Worm (Caenorhabditis elegans) whole organism, L4 larva: ENCODE data around the gene scly-1.

Source experiments
- D1046.2 ChIP-seq: fragments of 200-800 bp; sonication (Bioruptor generic); IDR thresholded peaks from 2 replicates; pipeline ENCODE4 v1.3.6; 2022; ENCODE audit warnings: missing genetic modification characterization, missing compliant biosample characterization
- F10B5.3 ChIP-seq: sonication (generic microtip); optimal IDR thresholded peaks from 2 replicates; lab custom pipeline; 2016; ENCODE audit warnings: mild to moderate bottlenecking, missing genetic modification characterization, missing compliant biosample characterization
- F49E8.2 ChIP-seq: sonication (generic microtip); optimal IDR thresholded peaks from 2 replicates; lab custom pipeline; 2016; ENCODE audit warnings: missing compliant biosample characterization, mild to moderate bottlenecking, missing genetic modification characterization, borderline replicate concordance
- T20F7.1 ChIP-seq: fragments of 200-800 bp; sonication (Bioruptor generic); optimal IDR thresholded peaks from 2 replicates; lab custom pipeline; 2018; ENCODE audit warnings: mild to moderate bottlenecking, missing genetic modification characterization, missing compliant biosample characterization
- T26A8.4 ChIP-seq: fragments of 200-800 bp; sonication (Bioruptor generic); IDR thresholded peaks from 2 replicates; pipeline ENCODE4 v1.3.6; 2022; ENCODE audit warnings: missing genetic modification characterization, missing compliant biosample characterization
- Y48G9A.11 ChIP-seq: fragments of 200-800 bp; sonication (Bioruptor generic); IDR thresholded peaks from 2 replicates; pipeline ENCODE4 v1.3.6; 2022; ENCODE audit warnings: missing genetic modification reagents, missing genetic modification characterization, missing compliant biosample characterization
- Y75B8A.6 ChIP-seq: fragments of 200-800 bp; sonication (Bioruptor generic); IDR thresholded peaks from 2 replicates; pipeline ENCODE4 v1.3.6; 2022; ENCODE audit warnings: missing genetic modification reagents, missing genetic modification characterization, missing compliant biosample characterization
- arid-1 ChIP-seq: fragments of 200-800 bp; sonication (Bioruptor generic); conservative IDR thresholded peaks from 2 replicates; pipeline ENCODE4 v1.3.6; 2022; ENCODE audit warnings: missing genetic modification reagents, missing genetic modification characterization, missing compliant biosample characterization
- attf-4 ChIP-seq: sonication (generic microtip); optimal IDR thresholded peaks from 3 replicates; lab custom pipeline; 2017; ENCODE audit warnings: missing biosample characterization, missing genetic modification characterization
- ceh-20 ChIP-seq: fragments of 200-800 bp; sonication (Bioruptor generic); IDR thresholded peaks from 2 replicates; pipeline ENCODE4 v1.3.6; 2022; ENCODE audit warnings: missing genetic modification reagents, missing genetic modification characterization, missing compliant biosample characterization
- ceh-44 ChIP-seq: fragments of 200-800 bp; sonication (Bioruptor generic); IDR thresholded peaks from 2 replicates; pipeline ENCODE4 v1.3.6; 2022; ENCODE audit warnings: missing genetic modification reagents, missing genetic modification characterization, missing compliant biosample characterization
- ceh-62 ChIP-seq: sonication (generic microtip); optimal IDR thresholded peaks from 2 replicates; lab custom pipeline; 2017; ENCODE audit warnings: missing biosample characterization, missing genetic modification characterization
- ctbp-1 ChIP-seq: fragments of 200-800 bp; sonication (Bioruptor generic); IDR thresholded peaks from 2 replicates; pipeline ENCODE4 v1.3.6; 2022; ENCODE audit warnings: missing genetic modification reagents, missing genetic modification characterization, missing compliant biosample characterization
- daf-16 ChIP-seq, 3 experiments: sonication (generic microtip); optimal IDR thresholded peaks; 2 replicates each; lab custom pipeline; 2016 to 2017; ENCODE audit warnings: missing genetic modification characterization in 3 of 3, missing genetic modification reagents in 3 of 3, mild to moderate bottlenecking in 2 of 3, missing compliant biosample characterization in 2 of 3, missing biosample characterization in 1 of 3, moderate library complexity in 1 of 3
- daf-19 ChIP-seq: fragments of 200-800 bp; sonication (Bioruptor generic); conservative IDR thresholded peaks from 2 replicates; pipeline ENCODE4 v1.3.6; 2022; ENCODE audit warnings: missing genetic modification characterization, missing compliant biosample characterization
- daf-8 ChIP-seq: fragments of 200-800 bp; sonication (Bioruptor generic); IDR thresholded peaks from 2 replicates; pipeline ENCODE4 v1.3.6; 2022; ENCODE audit warnings: missing genetic modification characterization, missing compliant biosample characterization
- dmd-6 ChIP-seq: fragments of 200-800 bp; sonication (Bioruptor generic); IDR thresholded peaks from 2 replicates; pipeline ENCODE4 v1.3.6; 2022; ENCODE audit warnings: missing genetic modification reagents, missing genetic modification characterization, missing compliant biosample characterization
- dmd-8 ChIP-seq: fragments of 200-800 bp; sonication (Bioruptor generic); IDR thresholded peaks from 2 replicates; pipeline ENCODE4 v1.3.6; 2022; ENCODE audit warnings: missing genetic modification characterization, missing compliant biosample characterization
- dmd-9 ChIP-seq: fragments of 200-800 bp; sonication (Bioruptor generic); IDR thresholded peaks from 2 replicates; pipeline ENCODE4 v1.3.6; 2022; ENCODE audit warnings: missing genetic modification reagents, missing genetic modification characterization, missing compliant biosample characterization
- dpl-1 ChIP-seq: fragments of 150-350 bp; optimal IDR thresholded peaks from 2 replicates; lab custom pipeline; 2014; ENCODE audit warnings: missing biosample characterization, missing genetic modification reagents, missing genetic modification characterization
- fkh-10 ChIP-seq: fragments of 150-350 bp; optimal IDR thresholded peaks from 2 replicates; lab custom pipeline; 2014; ENCODE audit warnings: missing biosample characterization, missing genetic modification reagents, missing genetic modification characterization
- hlh-11 ChIP-seq: fragments of 200-800 bp; sonication (Bioruptor generic); optimal IDR thresholded peaks from 2 replicates; lab custom pipeline; 2018; ENCODE audit warnings: mild to moderate bottlenecking, missing genetic modification characterization, missing compliant biosample characterization
- hmg-1.1 ChIP-seq: fragments of 200-800 bp; sonication (Bioruptor generic); IDR thresholded peaks from 2 replicates; pipeline ENCODE4 v1.3.6; 2022; ENCODE audit warnings: missing genetic modification reagents, missing genetic modification characterization, missing compliant biosample characterization
- jun-1 ChIP-seq: fragments of 150-350 bp; optimal IDR thresholded peaks from 2 replicates; lab custom pipeline; 2014; ENCODE audit warnings: missing biosample characterization, missing genetic modification reagents, missing genetic modification characterization
- lim-7 ChIP-seq: fragments of 200-800 bp; sonication (Bioruptor generic); IDR thresholded peaks from 2 replicates; pipeline ENCODE4 v1.3.6; 2022; ENCODE audit warnings: missing genetic modification characterization, missing compliant biosample characterization
- lin-1 ChIP-seq: fragments of 200-800 bp; sonication (Bioruptor generic); IDR thresholded peaks from 2 replicates; pipeline ENCODE4 v1.3.6; 2022; ENCODE audit warnings: missing genetic modification reagents, missing genetic modification characterization, missing compliant biosample characterization
- lin-13 ChIP-seq: fragments of 150-350 bp; optimal IDR thresholded peaks from 2 replicates; lab custom pipeline; 2014; ENCODE audit warnings: missing biosample characterization, missing genetic modification reagents, missing genetic modification characterization
- lin-38 ChIP-seq: fragments of 200-800 bp; sonication (Bioruptor generic); IDR thresholded peaks from 2 replicates; pipeline ENCODE4 v1.3.6; 2022; ENCODE audit warnings: missing genetic modification reagents, missing genetic modification characterization, missing compliant biosample characterization
- lin-39 ChIP-seq: fragments of 150-350 bp; optimal IDR thresholded peaks from 2 replicates; lab custom pipeline; 2014; ENCODE audit warnings: missing biosample characterization, missing genetic modification reagents, missing genetic modification characterization
- lsy-2 ChIP-seq, 2 experiments: fragments of 150-350 bp in 1 of 2; sonication (generic microtip) in 1 of 2; optimal IDR thresholded peaks; 2 replicates each; lab custom pipeline; 2014 to 2017; ENCODE audit warnings: missing biosample characterization in 2 of 2, missing genetic modification characterization in 2 of 2
- mep-1 ChIP-seq: fragments of 150-350 bp; sonication (generic microtip); optimal IDR thresholded peaks from 3 replicates; lab custom pipeline; 2014; ENCODE audit warnings: missing biosample characterization, missing genetic modification characterization
- mes-2 ChIP-seq: sonication (generic microtip); optimal IDR thresholded peaks from 2 replicates; lab custom pipeline; 2016; ENCODE audit warnings: missing genotype, mild to moderate bottlenecking, missing genetic modification characterization, missing compliant biosample characterization; ENCODE audit not compliant: poor library complexity, severe bottlenecking
- mxl-2 ChIP-seq: fragments of 200-800 bp; sonication (Bioruptor generic); conservative IDR thresholded peaks from 2 replicates; pipeline ENCODE4 v1.3.6; 2022; ENCODE audit warnings: missing genetic modification reagents, missing genetic modification characterization, missing compliant biosample characterization
- nhr-11 ChIP-seq: fragments of 150-350 bp; optimal IDR thresholded peaks from 2 replicates; lab custom pipeline; 2014; ENCODE audit warnings: missing biosample characterization, missing genetic modification characterization
- nhr-237 ChIP-seq: sonication (generic microtip); optimal IDR thresholded peaks from 2 replicates; lab custom pipeline; 2017; ENCODE audit warnings: missing biosample characterization, missing genetic modification characterization
- nhr-42 ChIP-seq: fragments of 200-800 bp; sonication (Bioruptor generic); IDR thresholded peaks from 2 replicates; pipeline ENCODE4 v1.3.6; 2022; ENCODE audit warnings: missing genetic modification characterization, missing compliant biosample characterization
- nhr-6 ChIP-seq: fragments of 150-350 bp; optimal IDR thresholded peaks from 2 replicates; lab custom pipeline; 2014; ENCODE audit warnings: missing biosample characterization, missing genetic modification characterization
- nhr-76 ChIP-seq: fragments of 150-350 bp; optimal IDR thresholded peaks from 2 replicates; lab custom pipeline; 2014; ENCODE audit warnings: missing biosample characterization, missing genetic modification characterization
- php-3 ChIP-seq: fragments of 200-800 bp; sonication (Bioruptor generic); IDR thresholded peaks from 2 replicates; pipeline ENCODE4 v1.3.6; 2022; ENCODE audit warnings: missing genetic modification reagents, missing genetic modification characterization, missing compliant biosample characterization
- rbr-2 ChIP-seq: sonication (generic microtip); optimal IDR thresholded peaks from 2 replicates; lab custom pipeline; 2016; ENCODE audit warnings: missing genotype, missing genetic modification characterization, missing compliant biosample characterization
- saeg-2 ChIP-seq: fragments of 200-800 bp; sonication (Bioruptor generic); IDR thresholded peaks from 2 replicates; pipeline ENCODE4 v1.3.6; 2022; ENCODE audit warnings: missing genetic modification reagents, missing genetic modification characterization, missing compliant biosample characterization
- snpc-1.2 ChIP-seq: fragments of 200-800 bp; sonication (Bioruptor generic); IDR thresholded peaks from 2 replicates; pipeline ENCODE4 v1.3.6; 2022; ENCODE audit warnings: missing genetic modification reagents, missing genetic modification characterization, missing compliant biosample characterization
- tag-97 ChIP-seq: fragments of 200-800 bp; sonication (Bioruptor generic); IDR thresholded peaks from 2 replicates; pipeline ENCODE4 v1.3.6; 2022; ENCODE audit warnings: missing genetic modification characterization, missing compliant biosample characterization
- tra-1 ChIP-seq: fragments of 200-800 bp; sonication (Bioruptor generic); IDR thresholded peaks from 2 replicates; pipeline ENCODE4 v1.3.6; 2022; ENCODE audit warnings: missing genetic modification reagents, missing genetic modification characterization, missing compliant biosample characterization
- unc-130 ChIP-seq: sonication (generic microtip); optimal IDR thresholded peaks from 2 replicates; lab custom pipeline; 2016; ENCODE audit warnings: missing genetic modification reagents, missing genetic modification characterization, missing compliant biosample characterization
- unc-62 ChIP-seq, 3 experiments: fragments of 150-350 bp in 1 of 3; sonication (generic microtip); optimal IDR thresholded peaks in 2 of 3; peaks in 1 of 3; 1 replicate in 1 of 3; 2 replicates in 2 of 3; lab custom pipeline; 2014 to 2017; ENCODE audit warnings: missing biosample characterization in 3 of 3, missing genetic modification characterization in 3 of 3, missing genetic modification reagents in 3 of 3, missing genotype in 1 of 3

Gene scly-1

DNA sequence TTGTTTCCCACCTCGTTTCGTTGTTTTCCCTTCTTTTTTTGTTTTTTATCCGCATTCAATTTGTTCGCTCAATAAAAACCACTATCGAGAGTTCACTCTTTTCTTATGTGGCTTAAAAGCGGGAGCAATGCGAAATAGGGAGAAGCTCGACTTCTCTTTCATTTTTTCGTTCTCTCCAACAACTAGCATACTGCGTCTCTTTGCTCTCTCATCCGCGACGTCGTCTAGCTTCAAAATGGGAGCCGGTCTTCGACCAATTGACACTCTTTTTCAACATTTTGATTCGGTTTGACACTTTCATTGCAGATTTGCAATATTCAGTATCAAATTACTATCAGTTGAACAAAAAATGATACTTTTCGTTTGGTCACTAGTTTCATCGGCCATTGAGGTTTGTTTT, 7.0 kb downstream of the scly-1 start, which contains the start of gene bpl-1:
TSS of gene bpl-1 (plus strand) at position 301 of the 400 bp plus-strand sequence.
- TF ChIP-seq F49E8.2 (tag; lab: Kevin White, UChicago) (no peak), lsy-2 (tag; optimal IDR thresholded peaks at IDR 0.05; lab: Kevin White, UChicago) (peak in 1 of 2 experiments; percentile 27)

DNA sequence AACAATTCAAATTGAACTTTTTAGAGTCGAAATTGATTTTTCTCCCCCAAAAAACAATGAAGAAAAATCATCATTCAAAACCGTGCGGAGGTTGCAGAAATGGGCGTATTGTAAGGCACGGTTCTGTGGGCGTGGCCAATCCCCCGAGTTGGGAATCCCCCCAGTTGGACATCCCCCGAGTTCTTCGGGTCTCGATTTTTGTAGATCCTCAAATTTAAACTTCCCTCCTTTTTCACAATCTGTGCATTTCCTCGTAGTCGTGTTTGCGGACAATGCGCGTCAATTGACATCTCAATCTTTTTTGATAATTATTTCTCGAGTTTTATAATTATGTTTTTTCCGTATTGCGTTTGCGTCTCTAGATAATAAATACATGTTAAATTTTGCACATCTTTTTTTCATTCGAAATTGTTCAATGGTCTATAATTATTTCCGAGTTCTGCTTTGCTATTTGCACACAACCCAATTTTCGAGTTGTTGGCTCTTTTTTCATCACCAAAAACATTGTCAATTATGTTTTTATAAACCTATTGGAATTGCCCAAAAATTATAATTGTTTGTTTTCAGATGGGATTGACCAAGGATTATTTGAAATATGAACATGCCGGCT, 11.0 kb downstream of the scly-1 start, which contains the start of gene F13H8.2:
TSS of gene F13H8.2 (plus strand) at position 560 of the 610 bp plus-strand sequence.
- no peak for TF ChIP-seq ceh-62 (tag; lab: Kevin White, UChicago)
- peak; percentile 89 for TF ChIP-seq lin-38 (GFP tag; lab: Robert Waterston, UW)
- TF ChIP-seq ctbp-1 (GFP tag; lab: Robert Waterston, UW): peak; percentile 91
- TF ChIP-seq nhr-42 (GFP tag; lab: Robert Waterston, UW): peak; percentile 67; the same call in 1 of the 2 replicates
- TF ChIP-seq Y48G9A.11 (GFP tag; lab: Robert Waterston, UW): peak; percentile 70
- TF ChIP-seq dmd-8: 0 out of 2 replicates have a peak, but pooled peaks have one; percentile 30
- TF ChIP-seq nhr-76 (tag; lab: Kevin White, UChicago): no peak
- TF ChIP-seq mes-2 (tag; lab: Kevin White, UChicago): peak; percentile 92
- no peak for TF ChIP-seq jun-1 (tag; lab: Kevin White, UChicago)
- TF ChIP-seq D1046.2 (GFP tag; lab: Robert Waterston, UW): no peak
- peak; percentile 67 for TF ChIP-seq hlh-11 (tag; lab: Kevin White, UChicago)
- TF ChIP-seq dmd-6 (GFP tag; lab: Robert Waterston, UW): peak; percentile 78
- peak; percentile 78 for TF ChIP-seq rbr-2 (tag; lab: Kevin White, UChicago)
- TF ChIP-seq lsy-2 (tag; optimal IDR thresholded peaks at IDR 0.05; lab: Kevin White, UChicago): peak; percentile 26 to 80
- 0 out of 2 replicates have a peak, but pooled peaks have one; percentile 34 for TF ChIP-seq daf-19 (GFP tag; lab: Robert Waterston, UW)
- TF ChIP-seq daf-8 (GFP tag; lab: Robert Waterston, UW): no peak
- peak; percentile 76 for TF ChIP-seq T26A8.4 (GFP tag; lab: Robert Waterston, UW)
- TF ChIP-seq nhr-11 (tag; lab: Kevin White, UChicago): peak; percentile 27
- TF ChIP-seq snpc-1.2 (GFP tag; lab: Robert Waterston, UW): peak; percentile 61; the same call in 1 of the 2 replicates
- no peak for TF ChIP-seq saeg-2 (GFP tag; lab: Robert Waterston, UW)
- TF ChIP-seq php-3: 0 out of 2 replicates have a peak, but pooled peaks have one; percentile 36
- TF ChIP-seq dmd-9 (GFP tag; lab: Robert Waterston, UW): peak; percentile 71
- TF ChIP-seq Y75B8A.6: no peak
- TF ChIP-seq nhr-237 (tag; lab: Kevin White, UChicago): no peak
- no peak for TF ChIP-seq fkh-10 (GFP tag; lab: Kevin White, UChicago)
- TF ChIP-seq ceh-20 (GFP tag; lab: Robert Waterston, UW): peak; percentile 77
- peak; percentile 95 for TF ChIP-seq dpl-1
- TF ChIP-seq attf-4: no peak
- peak; percentile 90 for TF ChIP-seq hmg-1.1 (GFP tag; lab: Robert Waterston, UW)
- TF ChIP-seq mxl-2 (GFP tag; lab: Robert Waterston, UW): 0 out of 2 replicates have a peak, but pooled peaks have one; percentile 35
- TF ChIP-seq F10B5.3: no peak
- TF ChIP-seq tag-97 (GFP tag; lab: Robert Waterston, UW): no peak
- TF ChIP-seq unc-130 (GFP tag; lab: Kevin White, UChicago): peak; percentile 69
- TF ChIP-seq ceh-44 (GFP tag; lab: Robert Waterston, UW): peak; percentile 79
- TF ChIP-seq lim-7: no peak
- TF ChIP-seq arid-1 (GFP tag; lab: Robert Waterston, UW): peak; percentile 93
- no peak for TF ChIP-seq lin-39
- TF ChIP-seq lin-13: peak; percentile 28
- TF ChIP-seq unc-62 (GFP tag; optimal IDR thresholded peaks at IDR 0.05 in 1 of 2; lab: Kevin White, UChicago): peak in 1 of 2 experiments; percentile 37
- no peak for TF ChIP-seq unc-62 (tag; optimal IDR thresholded peaks at IDR 0.05; lab: Kevin White, UChicago)
- peak; percentile 63 for TF ChIP-seq T20F7.1 (GFP tag; lab: Kevin White, UChicago)
- peak; percentile 36 for TF ChIP-seq nhr-6
- TF ChIP-seq tra-1: peak; percentile 62; the same call in 1 of the 2 replicates
- peak in 1 of 2 experiments; percentile 5 for TF ChIP-seq daf-16 (GFP tag; optimal IDR thresholded peaks at IDR 0.05; lab: Kevin White, UChicago)
- peak; percentile 6 for TF ChIP-seq daf-16 (tag; optimal IDR thresholded peaks at IDR 0.05; lab: Kevin White, UChicago)
- peak; percentile 81 for TF ChIP-seq mep-1 (tag; lab: Kevin White, UChicago)
- TF ChIP-seq lin-1 (GFP tag; lab: Robert Waterston, UW): peak; percentile 91
